In the genomic region with DNA sequence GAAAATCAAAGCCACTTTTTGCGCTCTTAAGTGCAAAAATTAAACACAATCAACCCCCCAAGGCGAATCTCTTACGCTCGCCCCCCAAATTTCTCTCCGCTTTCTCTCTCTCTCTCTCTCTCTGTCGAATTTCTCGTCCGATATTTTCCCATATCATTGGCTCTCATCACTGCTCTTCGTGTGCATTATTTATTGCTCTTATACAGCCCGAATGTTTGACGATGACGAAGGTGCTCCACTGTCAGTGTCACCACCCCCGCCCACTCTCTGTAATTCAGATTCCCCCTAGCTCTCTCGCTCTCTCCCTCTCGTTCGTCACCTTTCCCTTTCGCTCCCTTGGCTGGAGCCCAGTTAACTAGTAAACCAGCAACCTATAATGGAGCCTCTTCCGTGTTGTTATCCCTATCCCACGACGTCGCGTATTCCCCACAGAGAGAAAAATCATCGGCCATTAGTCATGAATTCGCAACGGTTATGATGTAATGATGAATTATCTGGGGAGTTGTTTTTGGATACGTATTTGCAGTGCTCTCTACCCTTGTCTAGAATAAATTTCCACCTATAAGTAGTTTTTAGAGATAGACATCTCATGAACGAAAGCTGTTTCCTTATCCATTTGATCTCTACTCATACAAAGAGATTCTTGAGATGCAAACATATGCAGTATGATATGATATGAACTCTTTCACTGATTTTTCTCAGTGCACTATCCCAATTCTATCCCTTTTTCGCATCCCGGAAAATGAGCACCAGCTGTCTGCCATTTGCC, we compare ENCODE assay signal across 1 fruit fly cellular context.
A peak's percentile ranks its signal among the peaks of the same experiment; 100 is the strongest.
TF ChIP-seq lines count a peak whose summit lies in the region.

No protein-coding gene starts in this region.

TF ChIP-seq in whole organism, embryonic, 481 proteins besides CTCF, POLR2A, EP300 and RAD21 (continued from another document and continues in another):
- TF ChIP-seq caup (GFP tag; optimal IDR thresholded peaks at IDR 0.05; lab: Kevin White, UChicago; ENCODE audit: severe bottlenecking): peak; percentile 55
- TF ChIP-seq CG15269 (tag; optimal IDR thresholded peaks at IDR 0.05; lab: Kevin White, UChicago): peak; percentile 57
- no peak for TF ChIP-seq Doc2 (GFP tag; IDR thresholded peaks at IDR 0.05; lab: Robert Waterston, UW)
- TF ChIP-seq dysf (GFP tag; IDR thresholded peaks at IDR 0.05; lab: Robert Waterston, UW): peak; percentile 69
- TF ChIP-seq chinmo (GFP tag; IDR thresholded peaks at IDR 0.05; lab: Robert Waterston, UW; ENCODE audit: partially characterized antibody): peak; percentile 62; the same call in 1 of the 4 replicates
- no peak for TF ChIP-seq CG13123 (GFP tag; optimal IDR thresholded peaks at IDR 0.05; lab: Kevin White, UChicago)
- TF ChIP-seq chn (GFP tag; optimal IDR thresholded peaks at IDR 0.05; lab: Kevin White, UChicago): peak; percentile 34
- TF ChIP-seq CG9797 (GFP tag; optimal IDR thresholded peaks at IDR 0.05; lab: Kevin White, UChicago): no peak
- TF ChIP-seq CG7745 (tag; optimal IDR thresholded peaks at IDR 0.05; lab: Kevin White, UChicago): no peak
- TF ChIP-seq Abd-B (GFP tag; optimal IDR thresholded peaks at IDR 0.05; lab: Kevin White, UChicago): peak; percentile 15
- TF ChIP-seq HLHmδ (GFP tag; optimal IDR thresholded peaks at IDR 0.05; lab: Kevin White, UChicago): no peak
- no peak for TF ChIP-seq CG2116 (GFP tag; optimal IDR thresholded peaks at IDR 0.05; lab: Kevin White, UChicago)
- TF ChIP-seq CG3281 (GFP tag; optimal IDR thresholded peaks at IDR 0.05; lab: Kevin White, UChicago): peak; percentile 69
- no peak for TF ChIP-seq h (optimal IDR thresholded peaks at IDR 0.05; lab: Kevin White, UChicago)
- TF ChIP-seq slou (GFP tag; optimal IDR thresholded peaks at IDR 0.05; lab: Kevin White, UChicago): peak; percentile 8
- TF ChIP-seq zfh1 (GFP tag; IDR thresholded peaks at IDR 0.05; lab: Robert Waterston, UW): peak; percentile 47; the same call in 1 of the 3 replicates
- peak; percentile 40 to 48 for TF ChIP-seq chif (GFP tag; optimal IDR thresholded peaks at IDR 0.05; lab: Kevin White, UChicago)
- peak; percentile 65 for TF ChIP-seq HLH54F (GFP tag; optimal IDR thresholded peaks at IDR 0.05; lab: Kevin White, UChicago)
- TF ChIP-seq hb (GFP tag; IDR thresholded peaks at IDR 0.05; lab: Robert Waterston, UW; ENCODE audit: partially characterized antibody): no peak
- TF ChIP-seq Lpt (GFP tag; optimal IDR thresholded peaks at IDR 0.05; lab: Kevin White, UChicago): no peak
- peak; percentile 50 for TF ChIP-seq CHES-1-like (GFP tag; optimal IDR thresholded peaks at IDR 0.05; lab: Kevin White, UChicago)
- no peak for TF ChIP-seq YL-1 (GFP tag; optimal IDR thresholded peaks at IDR 0.05; lab: Kevin White, UChicago)
- TF ChIP-seq bcd (GFP tag; optimal IDR thresholded peaks at IDR 0.05; lab: Kevin White, UChicago): peak; percentile 46
- TF ChIP-seq CG1529 (GFP tag; optimal IDR thresholded peaks at IDR 0.05; lab: Kevin White, UChicago): no peak
- no peak for TF ChIP-seq CG7963 (GFP tag; IDR thresholded peaks at IDR 0.05; lab: Robert Waterston, UW; ENCODE audit: partially characterized antibody)
- TF ChIP-seq Rfx (GFP tag; IDR thresholded peaks at IDR 0.05; lab: Robert Waterston, UW): peak; percentile 39; the same call in 1 of the 2 replicates
- TF ChIP-seq abd-A (tag; optimal IDR thresholded peaks at IDR 0.05; lab: Kevin White, UChicago): no peak
- TF ChIP-seq ara (GFP tag; IDR thresholded peaks at IDR 0.05; lab: Robert Waterston, UW): no peak
- peak; percentile 88 for TF ChIP-seq Med (GFP tag; lab: Kevin White, UChicago)
- TF ChIP-seq CG1233 (GFP tag; optimal IDR thresholded peaks at IDR 0.05; lab: Kevin White, UChicago): peak; percentile 37
- 0 out of 2 replicates have a peak, but pooled peaks have one; percentile 15 for TF ChIP-seq CG31224 (GFP tag; IDR thresholded peaks at IDR 0.05; lab: Robert Waterston, UW)
- TF ChIP-seq fd3F (GFP tag; optimal IDR thresholded peaks at IDR 0.05; lab: Kevin White, UChicago): peak; percentile 13
- TF ChIP-seq jumu (GFP tag; optimal IDR thresholded peaks at IDR 0.05; lab: Kevin White, UChicago): peak; percentile 62
- TF ChIP-seq CoRest (tag; optimal IDR thresholded peaks at IDR 0.05; lab: Kevin White, UChicago): peak; percentile 56
- no peak for TF ChIP-seq sima (GFP tag; optimal IDR thresholded peaks at IDR 0.05; lab: Kevin White, UChicago)
- peak; percentile 15 for TF ChIP-seq CG30431 (GFP tag; optimal IDR thresholded peaks at IDR 0.05; lab: Kevin White, UChicago)
- TF ChIP-seq CG9215 (GFP tag; IDR thresholded peaks at IDR 0.05; lab: Robert Waterston, UW): peak; percentile 23; the same call in 1 of the 2 replicates
- TF ChIP-seq ap (GFP tag; IDR thresholded peaks at IDR 0.05; lab: Robert Waterston, UW): 0 out of 2 replicates have a peak, but pooled peaks have one; percentile 3
- no peak for TF ChIP-seq CG7271 (tag; optimal IDR thresholded peaks at IDR 0.05; lab: Kevin White, UChicago)
- TF ChIP-seq mam (GFP tag; optimal IDR thresholded peaks at IDR 0.05; lab: Kevin White, UChicago): peak; percentile 59
- TF ChIP-seq Elba2 (GFP tag; optimal IDR thresholded peaks at IDR 0.05; lab: Kevin White, UChicago): no peak
- TF ChIP-seq unpg (GFP tag; optimal IDR thresholded peaks at IDR 0.05; lab: Kevin White, UChicago): peak; percentile 42
- TF ChIP-seq Side (GFP tag; optimal IDR thresholded peaks at IDR 0.05; lab: Kevin White, UChicago): peak; percentile 53
- no peak for TF ChIP-seq lbe (GFP tag; optimal IDR thresholded peaks at IDR 0.05; lab: Kevin White, UChicago)
- TF ChIP-seq bsh (GFP tag; optimal IDR thresholded peaks at IDR 0.05; lab: Kevin White, UChicago): peak in 1 of 2 experiments; percentile 41
- no peak for TF ChIP-seq toy (GFP tag; IDR thresholded peaks at IDR 0.05; lab: Robert Waterston, UW)
- peak; percentile 14 for TF ChIP-seq Dip3 (GFP tag; optimal IDR thresholded peaks at IDR 0.05; lab: Kevin White, UChicago)
- peak; percentile 42 for TF ChIP-seq Ssrp (tag; optimal IDR thresholded peaks at IDR 0.05; lab: Kevin White, UChicago)
- peak; percentile 42 for TF ChIP-seq pnt (GFP tag; optimal IDR thresholded peaks at IDR 0.05; lab: Kevin White, UChicago)
- peak; percentile 41; the same call in 1 of the 3 replicates for TF ChIP-seq Aef1 (GFP tag; IDR thresholded peaks at IDR 0.05; lab: Robert Waterston, UW)
- TF ChIP-seq H15 (GFP tag; IDR thresholded peaks at IDR 0.05; lab: Robert Waterston, UW): 0 out of 3 replicates have a peak, but pooled peaks have one; percentile 8
- TF ChIP-seq CG14860 (GFP tag; IDR thresholded peaks at IDR 0.05; lab: Robert Waterston, UW; ENCODE audit: partially characterized antibody): no peak
- peak; percentile 39 for TF ChIP-seq Myb (GFP tag; optimal IDR thresholded peaks at IDR 0.05; lab: Kevin White, UChicago)
- TF ChIP-seq fu2 (GFP tag; optimal IDR thresholded peaks at IDR 0.05; lab: Kevin White, UChicago): peak; percentile 35
- TF ChIP-seq CG31441 (GFP tag; IDR thresholded peaks at IDR 0.05; lab: Robert Waterston, UW): peak; percentile 46; the same call in 1 of the 2 replicates
- TF ChIP-seq grn (GFP tag; optimal IDR thresholded peaks at IDR 0.05; lab: Kevin White, UChicago): peak; percentile 10
- no peak for TF ChIP-seq D (optimal IDR thresholded peaks at IDR 0.05; lab: Kevin White, UChicago)
- peak; percentile 50 for TF ChIP-seq D (GFP tag; optimal IDR thresholded peaks at IDR 0.05; lab: Kevin White, UChicago)
- TF ChIP-seq CG9876 (GFP tag; optimal IDR thresholded peaks at IDR 0.05; lab: Kevin White, UChicago): peak; percentile 56
- peak; percentile 31 for TF ChIP-seq pum (GFP tag; optimal IDR thresholded peaks at IDR 0.05; lab: Kevin White, UChicago)
- TF ChIP-seq CG14441 (GFP tag; IDR thresholded peaks at IDR 0.05; lab: Robert Waterston, UW): no peak
- no peak for TF ChIP-seq lov (optimal IDR thresholded peaks at IDR 0.05; lab: Kevin White, UChicago)
- TF ChIP-seq lov (GFP tag; IDR thresholded peaks at IDR 0.05; lab: Robert Waterston, UW): no peak
- TF ChIP-seq ttk (GFP tag; IDR thresholded peaks at IDR 0.05; lab: Robert Waterston, UW): no peak
- peak; percentile 32 for TF ChIP-seq CG8388 (GFP tag; optimal IDR thresholded peaks at IDR 0.05; lab: Kevin White, UChicago)
- TF ChIP-seq Dad (GFP tag; optimal IDR thresholded peaks at IDR 0.05; lab: Kevin White, UChicago): peak; percentile 24
- peak; percentile 54 for TF ChIP-seq bab2 (GFP tag; optimal IDR thresholded peaks at IDR 0.05; lab: Kevin White, UChicago)
- TF ChIP-seq MBD-R2 (GFP tag; IDR thresholded peaks at IDR 0.05; lab: Robert Waterston, UW): no peak
- TF ChIP-seq Sox100B (GFP tag; optimal IDR thresholded peaks at IDR 0.05; lab: Kevin White, UChicago): peak; percentile 56
- TF ChIP-seq her (GFP tag; optimal IDR thresholded peaks at IDR 0.05; lab: Kevin White, UChicago): peak; percentile 64
- peak; percentile 53 for TF ChIP-seq stc (GFP tag; IDR thresholded peaks at IDR 0.05; lab: Robert Waterston, UW)
- no peak for TF ChIP-seq corto (GFP tag; optimal IDR thresholded peaks at IDR 0.05; lab: Kevin White, UChicago)
- TF ChIP-seq Tbp (GFP tag; optimal IDR thresholded peaks at IDR 0.05; lab: Kevin White, UChicago): no peak
- peak; percentile 36 for TF ChIP-seq dmrt11E (tag; optimal IDR thresholded peaks at IDR 0.05; lab: Kevin White, UChicago)
- TF ChIP-seq insv (GFP tag; optimal IDR thresholded peaks at IDR 0.05; lab: Kevin White, UChicago): no peak
- no peak for TF ChIP-seq CG17912 (GFP tag; optimal IDR thresholded peaks at IDR 0.05; lab: Kevin White, UChicago)
- no peak for TF ChIP-seq CG33557 (GFP tag; optimal IDR thresholded peaks at IDR 0.05; lab: Kevin White, UChicago)
- peak; percentile 62 for TF ChIP-seq slbo (GFP tag; IDR thresholded peaks at IDR 0.05; lab: Robert Waterston, UW)
- TF ChIP-seq CG43689 (GFP tag; IDR thresholded peaks at IDR 0.05; lab: Robert Waterston, UW): no peak
- TF ChIP-seq CG16863 (GFP tag; optimal IDR thresholded peaks at IDR 0.05; lab: Kevin White, UChicago): peak; percentile 25
- peak; percentile 5 for TF ChIP-seq CG18476 (GFP tag; optimal IDR thresholded peaks at IDR 0.05; lab: Kevin White, UChicago)
- peak; percentile 32 for TF ChIP-seq HmgZ (tag; optimal IDR thresholded peaks at IDR 0.05; lab: Kevin White, UChicago)
- no peak for TF ChIP-seq CG15073 (GFP tag; optimal IDR thresholded peaks at IDR 0.05; lab: Kevin White, UChicago)
- peak; percentile 18 for TF ChIP-seq scrt (GFP tag; optimal IDR thresholded peaks at IDR 0.05; lab: Kevin White, UChicago)
- no peak for TF ChIP-seq tll (GFP tag; optimal IDR thresholded peaks at IDR 0.05; lab: Kevin White, UChicago)
- TF ChIP-seq sug (tag; optimal IDR thresholded peaks at IDR 0.05; lab: Kevin White, UChicago): no peak
- TF ChIP-seq Neu2 (GFP tag; optimal IDR thresholded peaks at IDR 0.05; lab: Kevin White, UChicago; ENCODE audit: borderline replicate concordance): no peak
- TF ChIP-seq fd64A (GFP tag; optimal IDR thresholded peaks at IDR 0.05; lab: Kevin White, UChicago): no peak
- TF ChIP-seq wdn (GFP tag; IDR thresholded peaks at IDR 0.05; lab: Robert Waterston, UW): no peak
- TF ChIP-seq zf30C (GFP tag; optimal IDR thresholded peaks at IDR 0.05; lab: Kevin White, UChicago): peak; percentile 59
- TF ChIP-seq CG18619 (GFP tag; optimal IDR thresholded peaks at IDR 0.05; lab: Kevin White, UChicago): peak; percentile 58
- no peak for TF ChIP-seq prd (optimal IDR thresholded peaks at IDR 0.05; lab: Kevin White, UChicago)
- peak; percentile 48; the same call in 1 of the 3 replicates for TF ChIP-seq prd (GFP tag; IDR thresholded peaks at IDR 0.05; lab: Robert Waterston, UW)
- peak; percentile 50 for TF ChIP-seq D19A (tag; optimal IDR thresholded peaks at IDR 0.05; lab: Kevin White, UChicago)
- 0 out of 3 replicates have a peak, but pooled peaks have one; percentile 26 for TF ChIP-seq CG17361 (GFP tag; IDR thresholded peaks at IDR 0.05; lab: Robert Waterston, UW)
- peak; percentile 48 for TF ChIP-seq Asciz (GFP tag; optimal IDR thresholded peaks at IDR 0.05; lab: Kevin White, UChicago)
- no peak for TF ChIP-seq sob (GFP tag; IDR thresholded peaks at IDR 0.05; lab: Robert Waterston, UW)
- TF ChIP-seq CG3847 (GFP tag; IDR thresholded peaks at IDR 0.05; lab: Robert Waterston, UW): 0 out of 2 replicates have a peak, but pooled peaks have one; percentile 21
- TF ChIP-seq CG3407 (GFP tag; optimal IDR thresholded peaks at IDR 0.05; lab: Kevin White, UChicago): no peak
- peak; percentile 20 for TF ChIP-seq CG9609 (GFP tag; optimal IDR thresholded peaks at IDR 0.05; lab: Kevin White, UChicago)
- TF ChIP-seq peb (GFP tag; IDR thresholded peaks at IDR 0.05; lab: Robert Waterston, UW): no peak
- TF ChIP-seq knrl (GFP tag; IDR thresholded peaks at IDR 0.05; lab: Robert Waterston, UW; ENCODE audit: partially characterized antibody): no peak
- peak; percentile 23 for TF ChIP-seq CG4854 (GFP tag; optimal IDR thresholded peaks at IDR 0.05; lab: Kevin White, UChicago)
- TF ChIP-seq lola (GFP tag; optimal IDR thresholded peaks at IDR 0.05; lab: Kevin White, UChicago): peak in 1 of 3 experiments; percentile 28
- TF ChIP-seq fd96Cb (tag; optimal IDR thresholded peaks at IDR 0.05; lab: Kevin White, UChicago): peak; percentile 55
- no peak for TF ChIP-seq Taf1 (GFP tag; IDR thresholded peaks at IDR 0.05; lab: Robert Waterston, UW)
- TF ChIP-seq Jarid2 (GFP tag; optimal IDR thresholded peaks at IDR 0.05; lab: Kevin White, UChicago): no peak
- TF ChIP-seq Poxn (GFP tag; IDR thresholded peaks at IDR 0.05; lab: Robert Waterston, UW): no peak
- TF ChIP-seq ATbp (GFP tag; optimal IDR thresholded peaks at IDR 0.05; lab: Kevin White, UChicago): peak; percentile 24
- TF ChIP-seq nau (GFP tag; optimal IDR thresholded peaks at IDR 0.05; lab: Kevin White, UChicago): peak; percentile 23
- TF ChIP-seq Bdp1 (GFP tag; optimal IDR thresholded peaks at IDR 0.05; lab: Kevin White, UChicago): peak; percentile 35
- no peak for TF ChIP-seq CG31388 (GFP tag; optimal IDR thresholded peaks at IDR 0.05; lab: Kevin White, UChicago)
- TF ChIP-seq Hand (GFP tag; optimal IDR thresholded peaks at IDR 0.05; lab: Kevin White, UChicago): peak; percentile 63
- TF ChIP-seq Atf-2 (GFP tag; optimal IDR thresholded peaks at IDR 0.05; lab: Kevin White, UChicago): no peak
- TF ChIP-seq tx (GFP tag; optimal IDR thresholded peaks at IDR 0.05; lab: Kevin White, UChicago): peak; percentile 30
- TF ChIP-seq HHEX (GFP tag; optimal IDR thresholded peaks at IDR 0.05; lab: Kevin White, UChicago): peak; percentile 67
- TF ChIP-seq Doc3 (GFP tag; IDR thresholded peaks at IDR 0.05; lab: Robert Waterston, UW; ENCODE audit: partially characterized antibody): no peak
- TF ChIP-seq CG33213 (GFP tag; optimal IDR thresholded peaks at IDR 0.05; lab: Kevin White, UChicago): peak; percentile 3
- TF ChIP-seq trem (tag; optimal IDR thresholded peaks at IDR 0.05; lab: Kevin White, UChicago): no peak
- no peak for TF ChIP-seq klu (GFP tag; IDR thresholded peaks at IDR 0.05; lab: Robert Waterston, UW)
- TF ChIP-seq BtbVII (GFP tag; optimal IDR thresholded peaks at IDR 0.05; lab: Kevin White, UChicago): peak; percentile 0
- no peak for TF ChIP-seq E2f2 (GFP tag; IDR thresholded peaks at IDR 0.05; lab: Robert Waterston, UW)
